Fruit fly (Drosophila melanogaster) whole organism, prepupa: Measurements from ENCODE around the gene CG31915.

Source experiments
- Blimp-1 ChIP-seq: fragments of 200-800 bp; sonication (Bioruptor generic); optimal IDR thresholded peaks from 3 replicates; lab custom pipeline; 2017; ENCODE audit warnings: missing biosample characterization, missing genetic modification characterization, mild to moderate bottlenecking, moderate library complexity, missing genetic modification reagents
- CG10631 ChIP-seq: fragments of 200-800 bp; sonication (Bioruptor generic); optimal IDR thresholded peaks from 2 replicates; lab custom pipeline; 2016; ENCODE audit warnings: missing biosample characterization, missing genetic modification characterization
- CG10669 ChIP-seq: fragments of 200-800 bp; sonication (Bioruptor generic); optimal IDR thresholded peaks from 3 replicates; lab custom pipeline; 2018; ENCODE audit warnings: missing biosample characterization, mild to moderate bottlenecking, missing genetic modification characterization, moderate library complexity
- CG11902 ChIP-seq: fragments of 200-800 bp; sonication (Bioruptor generic); optimal IDR thresholded peaks from 3 replicates; lab custom pipeline; 2016; ENCODE audit warnings: missing biosample characterization, missing genetic modification characterization
- CG15336 ChIP-seq: fragments of 200-800 bp; sonication (Bioruptor generic); IDR thresholded peaks from 2 replicates; pipeline ENCODE4 v1.3.6; 2022; ENCODE audit warnings: missing biosample characterization, missing genetic modification characterization
- CG1621 ChIP-seq: fragments of 200-800 bp; sonication (Bioruptor generic); optimal IDR thresholded peaks from 3 replicates; lab custom pipeline; 2018; ENCODE audit warnings: missing biosample characterization, mild to moderate bottlenecking, missing genetic modification characterization
- CG3032 ChIP-seq: fragments of 200-800 bp; optimal IDR thresholded peaks from 2 replicates; lab custom pipeline; 2019; ENCODE audit warnings: missing biosample characterization, mild to moderate bottlenecking, missing genetic modification characterization, moderate library complexity
- CG31627 ChIP-seq: fragments of 200-800 bp; sonication (Bioruptor generic); optimal IDR thresholded peaks from 3 replicates; lab custom pipeline; 2016; ENCODE audit warnings: missing biosample characterization, missing genetic modification characterization
- CG32006 ChIP-seq: fragments of 200-800 bp; sonication (Bioruptor generic); optimal IDR thresholded peaks from 3 replicates; lab custom pipeline; 2017; ENCODE audit warnings: missing biosample characterization, mild to moderate bottlenecking, missing genetic modification characterization
- CG34406 ChIP-seq: fragments of 200-800 bp; sonication (Bioruptor generic); optimal IDR thresholded peaks from 3 replicates; lab custom pipeline; 2016; ENCODE audit warnings: missing biosample characterization, missing genetic modification characterization
- CG3919 ChIP-seq: fragments of 200-800 bp; sonication (Bioruptor generic); optimal IDR thresholded peaks from 3 replicates; lab custom pipeline; 2016; ENCODE audit warnings: missing biosample characterization, missing genetic modification characterization
- CG4318 ChIP-seq: fragments of 200-800 bp; sonication (Bioruptor generic); optimal IDR thresholded peaks from 3 replicates; lab custom pipeline; 2017; ENCODE audit warnings: missing biosample characterization, mild to moderate bottlenecking, missing genetic modification characterization
- CG6163 ChIP-seq: fragments of 200-800 bp; sonication (Bioruptor generic); IDR thresholded peaks from 3 replicates; pipeline ENCODE4 v1.3.6; 2022; ENCODE audit warnings: missing biosample characterization, missing genetic modification characterization
- CG6276 ChIP-seq: fragments of 200-800 bp; sonication (Bioruptor generic); optimal IDR thresholded peaks from 2 replicates; lab custom pipeline; 2017; ENCODE audit warnings: missing biosample characterization, mild to moderate bottlenecking, missing genetic modification characterization
- CG6792 ChIP-seq: fragments of 200-800 bp; sonication (Bioruptor generic); optimal IDR thresholded peaks from 3 replicates; lab custom pipeline; 2016; ENCODE audit warnings: missing biosample characterization, missing genetic modification characterization
- CG6808 ChIP-seq: fragments of 200-800 bp; sonication (Bioruptor generic); optimal IDR thresholded peaks from 3 replicates; lab custom pipeline; 2017; ENCODE audit warnings: missing biosample characterization, missing genetic modification characterization, mild to moderate bottlenecking, moderate library complexity, missing genetic modification reagents
- CG6854 ChIP-seq: fragments of 200-800 bp; sonication (Bioruptor generic); optimal IDR thresholded peaks from 2 replicates; lab custom pipeline; 2017; ENCODE audit warnings: missing biosample characterization, mild to moderate bottlenecking, missing genetic modification characterization
- CG7368 ChIP-seq: fragments of 200-800 bp; sonication (Bioruptor generic); optimal IDR thresholded peaks from 3 replicates; lab custom pipeline; 2016; ENCODE audit warnings: missing biosample characterization, missing genetic modification characterization
- CG8119 ChIP-seq: fragments of 200-800 bp; sonication (Bioruptor generic); IDR thresholded peaks from 3 replicates; pipeline ENCODE4 v1.3.6; 2022; ENCODE audit warnings: missing biosample characterization, missing genetic modification characterization
- Eip75B ChIP-seq: fragments of 200-800 bp; sonication (Bioruptor generic); optimal IDR thresholded peaks from 3 replicates; lab custom pipeline; 2016; ENCODE audit warnings: missing biosample characterization, missing genetic modification characterization
- Eip78C ChIP-seq: fragments of 200-800 bp; sonication (Bioruptor generic); peaks from one replicate; lab custom pipeline; 2016; ENCODE audit warnings: missing biosample characterization, missing genetic modification characterization
- Eip93F ChIP-seq: fragments of 200-800 bp; sonication (Bioruptor generic); optimal IDR thresholded peaks from 2 replicates; lab custom pipeline; 2016; ENCODE audit warnings: missing biosample characterization, mild to moderate bottlenecking, missing genetic modification characterization
- Hr38 ChIP-seq: sonication (Bioruptor generic); optimal IDR thresholded peaks from 2 replicates; lab custom pipeline; 2016; ENCODE audit warnings: missing biosample characterization, missing genetic modification characterization
- Hr39 ChIP-seq: fragments of 200-800 bp; sonication (Bioruptor generic); optimal IDR thresholded peaks from 2 replicates; lab custom pipeline; 2016; ENCODE audit warnings: missing biosample characterization, missing genetic modification characterization
- Hr4 ChIP-seq: fragments of 200-800 bp; sonication (Bioruptor generic); optimal IDR thresholded peaks from 3 replicates; lab custom pipeline; 2016; ENCODE audit warnings: missing biosample characterization, missing genetic modification characterization
- Lpt ChIP-seq: fragments of 200-800 bp; sonication (Bioruptor generic); optimal IDR thresholded peaks from 3 replicates; lab custom pipeline; 2016; ENCODE audit warnings: missing biosample characterization, missing genetic modification characterization
- Met ChIP-seq: fragments of 200-800 bp; sonication (Bioruptor generic); optimal IDR thresholded peaks from 3 replicates; lab custom pipeline; 2016; ENCODE audit warnings: missing biosample characterization, missing genetic modification characterization
- OdsH ChIP-seq: fragments of 200-800 bp; sonication (Bioruptor generic); optimal IDR thresholded peaks from 3 replicates; lab custom pipeline; 2016; ENCODE audit warnings: missing biosample characterization, missing genetic modification characterization
- Smox ChIP-seq: fragments of 200-800 bp; sonication (Bioruptor generic); optimal IDR thresholded peaks from 3 replicates; lab custom pipeline; 2016; ENCODE audit warnings: missing biosample characterization, missing genetic modification characterization
- Sox15 ChIP-seq: fragments of 200-800 bp; sonication (Bioruptor generic); optimal IDR thresholded peaks from 3 replicates; lab custom pipeline; 2016; ENCODE audit warnings: missing biosample characterization, missing genetic modification characterization
- acj6 ChIP-seq: fragments of 200-800 bp; sonication (Bioruptor generic); optimal IDR thresholded peaks from 3 replicates; lab custom pipeline; 2016; ENCODE audit warnings: missing biosample characterization, missing genetic modification characterization
- cyc ChIP-seq: fragments of 200-800 bp; sonication (Bioruptor generic); optimal IDR thresholded peaks from 3 replicates; lab custom pipeline; 2016; ENCODE audit warnings: missing biosample characterization, missing genetic modification characterization
- dac ChIP-seq: fragments of 200-800 bp; sonication (Bioruptor generic); optimal IDR thresholded peaks from 2 replicates; lab custom pipeline; 2017; ENCODE audit warnings: missing biosample characterization, mild to moderate bottlenecking, missing genetic modification characterization
- dsx ChIP-seq: fragments of 200-800 bp; optimal IDR thresholded peaks from 3 replicates; lab custom pipeline; 2019; ENCODE audit warnings: missing biosample characterization, mild to moderate bottlenecking, missing genetic modification characterization, moderate library complexity; ENCODE audit not compliant: poor library complexity, severe bottlenecking
- eg ChIP-seq: fragments of 200-800 bp; sonication (Bioruptor generic); IDR thresholded peaks from 3 replicates; pipeline ENCODE4 v1.3.6; 2022; ENCODE audit warnings: missing biosample characterization, missing genetic modification characterization
- esn ChIP-seq: fragments of 200-800 bp; sonication (Bioruptor generic); optimal IDR thresholded peaks from 2 replicates; lab custom pipeline; 2016; ENCODE audit warnings: missing biosample characterization, mild to moderate bottlenecking, missing genetic modification characterization, moderate library complexity
- fd59A ChIP-seq: fragments of 200-800 bp; sonication (Bioruptor generic); optimal IDR thresholded peaks from 2 replicates; lab custom pipeline; 2017; ENCODE audit warnings: missing biosample characterization, mild to moderate bottlenecking, missing genetic modification characterization, missing genetic modification reagents
- fd85E ChIP-seq: fragments of 200-800 bp; sonication (Bioruptor generic); optimal IDR thresholded peaks from 3 replicates; lab custom pipeline; 2016; ENCODE audit warnings: missing biosample characterization, missing genetic modification characterization
- net ChIP-seq: fragments of 200-800 bp; sonication (Bioruptor generic); optimal IDR thresholded peaks from 3 replicates; lab custom pipeline; 2016; ENCODE audit warnings: missing biosample characterization, missing genetic modification characterization
- pdm3 ChIP-seq: fragments of 200-800 bp; sonication (Bioruptor generic); optimal IDR thresholded peaks from 3 replicates; lab custom pipeline; 2016; ENCODE audit warnings: missing biosample characterization, missing genetic modification characterization
- salr ChIP-seq, 2 experiments: fragments of 200-800 bp; sonication (Bioruptor generic); optimal IDR thresholded peaks; 3 replicates each; lab custom pipeline; 2016 to 2018; ENCODE audit warnings: missing biosample characterization in 2 of 2, missing genetic modification characterization in 2 of 2, mild to moderate bottlenecking in 1 of 2
- spab ChIP-seq: fragments of 200-800 bp; sonication (Bioruptor generic); optimal IDR thresholded peaks from 2 replicates; lab custom pipeline; 2017; ENCODE audit warnings: missing biosample characterization, mild to moderate bottlenecking, missing genetic modification characterization, missing genetic modification reagents
- ss ChIP-seq, 2 experiments: fragments of 200-800 bp; sonication (Bioruptor generic); optimal IDR thresholded peaks; 2 replicates in 1 of 2; 3 replicates in 1 of 2; lab custom pipeline; 2017 to 2018; ENCODE audit warnings: mild to moderate bottlenecking in 2 of 2, missing biosample characterization in 2 of 2, missing genetic modification characterization in 2 of 2, moderate library complexity in 1 of 2
- svp ChIP-seq: fragments of 200-800 bp; sonication (Bioruptor generic); peaks from one replicate; lab custom pipeline; 2016; ENCODE audit warnings: missing biosample characterization, missing genetic modification characterization
- topi ChIP-seq: fragments of 200-800 bp; sonication (Bioruptor generic); optimal IDR thresholded peaks from 3 replicates; lab custom pipeline; 2016; ENCODE audit warnings: missing biosample characterization, missing genetic modification characterization
- vri ChIP-seq: fragments of 200-800 bp; sonication (Bioruptor generic); optimal IDR thresholded peaks from 3 replicates; lab custom pipeline; 2016; ENCODE audit warnings: missing biosample characterization, mild to moderate bottlenecking, missing genetic modification characterization

Gene CG31915

DNA sequence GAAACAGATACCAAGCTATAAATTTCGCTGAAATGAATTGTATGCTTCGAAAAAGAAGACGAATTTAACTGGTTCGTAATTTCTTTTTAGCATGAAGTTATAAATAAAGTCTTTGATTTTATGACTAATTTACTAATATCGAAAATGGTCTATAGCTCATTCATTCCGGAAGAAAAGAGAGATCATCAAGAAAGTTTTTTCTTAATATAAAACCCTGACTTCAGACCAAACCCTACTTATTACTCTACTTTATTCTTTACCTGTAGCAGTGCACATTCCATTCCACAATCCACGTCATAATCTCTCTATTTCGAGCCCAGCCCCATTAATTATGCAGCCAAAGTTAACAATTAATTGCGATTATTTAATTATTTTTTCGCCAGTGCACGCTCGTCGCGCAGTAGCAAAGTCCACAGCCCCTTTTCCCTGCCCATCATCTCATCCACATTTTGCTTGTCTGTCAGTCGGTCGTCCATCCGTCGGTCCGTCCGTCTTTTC lies 34.0 kb upstream of the CG31915 start (continued):
- peak; percentile 36 for TF ChIP-seq esn
- peak; percentile 16 for TF ChIP-seq pdm3 (GFP tag; lab: Kevin White, UChicago)
- no peak for TF ChIP-seq Hr38 (GFP tag; lab: Kevin White, UChicago)
- TF ChIP-seq fd85E (GFP tag; lab: Kevin White, UChicago) = no peak
- TF ChIP-seq CG3032 (tag; lab: Kevin White, UChicago) = peak; percentile 42
- peak; percentile 59 to 73 for TF ChIP-seq ss (GFP tag; optimal IDR thresholded peaks at IDR 0.05; lab: Kevin White, UChicago)
- no peak for TF ChIP-seq CG6163 (GFP tag; lab: Robert Waterston, UW)
- TF ChIP-seq CG10631 (GFP tag; lab: Kevin White, UChicago) = peak; percentile 54
- peak; percentile 16 for TF ChIP-seq Met
- TF ChIP-seq topi (GFP tag; lab: Kevin White, UChicago) = peak; percentile 29
- no peak for TF ChIP-seq eg (GFP tag; lab: Robert Waterston, UW)
- TF ChIP-seq salr (GFP tag; optimal IDR thresholded peaks at IDR 0.05; lab: Kevin White, UChicago) = peak in 1 of 2 experiments; percentile 40
- no peak for TF ChIP-seq CG7368
- TF ChIP-seq CG31627 = peak; percentile 18
- no peak for TF ChIP-seq cyc (GFP tag; lab: Kevin White, UChicago)

DNA sequence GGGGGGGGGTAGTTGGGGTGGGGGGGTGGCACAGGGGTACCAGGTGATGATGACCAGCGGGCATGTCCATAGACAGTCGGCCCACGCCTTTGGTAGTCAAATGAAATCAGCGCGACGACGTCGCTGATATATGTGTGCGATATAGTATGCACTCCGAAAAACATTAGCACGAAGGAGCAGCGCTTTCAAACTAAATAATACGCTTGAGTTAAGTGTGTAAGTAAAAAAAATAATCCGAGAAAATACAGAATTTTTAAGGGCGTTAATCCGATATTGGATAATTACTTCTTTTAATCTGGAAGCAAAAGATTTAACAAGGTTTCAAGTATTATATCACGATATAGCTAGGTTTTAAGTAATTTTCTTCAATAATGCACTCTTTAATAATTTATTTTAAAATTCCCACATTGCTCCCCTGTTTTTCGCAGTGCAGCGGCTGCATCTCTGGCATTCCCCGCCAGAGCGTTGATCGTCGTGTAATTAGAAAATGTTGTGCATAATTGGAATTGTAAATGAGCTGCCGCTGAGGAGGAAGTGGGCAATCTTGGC lies 33.0 kb upstream of the CG31915 start:
- TF ChIP-seq CG32006 (GFP tag; lab: Kevin White, UChicago) (peak; percentile 84), CG10669 (GFP tag; lab: Kevin White, UChicago) (peak; percentile 2), acj6 (GFP tag; lab: Kevin White, UChicago) (peak; percentile 45), topi (GFP tag; lab: Kevin White, UChicago) (peak; percentile 24), dsx (GFP tag; lab: Kevin White, UChicago) (no peak), CG3032 (tag; lab: Kevin White, UChicago) (peak; percentile 13), CG10631 (GFP tag; lab: Kevin White, UChicago) (peak; percentile 47), pdm3 (GFP tag; lab: Kevin White, UChicago) (peak; percentile 38), CG4318 (GFP tag; lab: Kevin White, UChicago) (peak; percentile 29), spab (GFP tag; lab: Kevin White, UChicago) (no peak), vri (no peak), CG6792 (GFP tag; lab: Kevin White, UChicago) (no peak), Smox (GFP tag; lab: Kevin White, UChicago) (no peak), CG1621 (tag; lab: Kevin White, UChicago) (no peak), CG6808 (GFP tag; lab: Kevin White, UChicago) (peak; percentile 22), CG31627 (peak; percentile 10), eg (GFP tag; lab: Robert Waterston, UW) (peak; percentile 63; the same call in 2 of the 3 replicates), Hr38 (GFP tag; lab: Kevin White, UChicago) (no peak), Eip93F (GFP tag; lab: Kevin White, UChicago) (no peak), Hr39 (GFP tag; lab: Kevin White, UChicago) (peak; percentile 15), Hr4 (GFP tag; lab: Kevin White, UChicago) (peak; percentile 71), fd85E (GFP tag; lab: Kevin White, UChicago) (no peak), Met (peak; percentile 20), salr (GFP tag; optimal IDR thresholded peaks at IDR 0.05; lab: Kevin White, UChicago) (peak in 1 of 2 experiments; percentile 54), Lpt (GFP tag; lab: Kevin White, UChicago) (no peak), CG6854 (GFP tag; lab: Kevin White, UChicago) (no peak), CG34406 (peak; percentile 15), CG15336 (GFP tag; lab: Robert Waterston, UW) (peak; percentile 80), cyc (GFP tag; lab: Kevin White, UChicago) (no peak), Eip78C (peak; percentile 79), svp (GFP tag; lab: Kevin White, UChicago) (peak; percentile 4), Eip75B (GFP tag; lab: Kevin White, UChicago) (peak; percentile 38), CG7368 (no peak), fd59A (GFP tag; lab: Kevin White, UChicago) (peak; percentile 30), CG6276 (GFP tag; lab: Kevin White, UChicago) (peak; percentile 56), CG8119 (GFP tag; lab: Robert Waterston, UW) (peak; percentile 65; the same call in 2 of the 3 replicates), CG3919 (GFP tag; lab: Kevin White, UChicago) (peak; percentile 53), CG11902 (no peak), net (GFP tag; lab: Kevin White, UChicago) (peak; percentile 21), dac (peak; percentile 59), esn (peak; percentile 37), Blimp-1 (GFP tag; lab: Kevin White, UChicago) (no peak), OdsH (GFP tag; lab: Kevin White, UChicago) (peak; percentile 39), Sox15 (GFP tag; lab: Kevin White, UChicago) (no peak), CG6163 (GFP tag; lab: Robert Waterston, UW) (peak; percentile 53)
